Worm (Caenorhabditis elegans): Measurements from ENCODE around the gene R151.8.

ce11 chrIII:7198838-7199237 lies 30.7 kb downstream of the R151.8 start, which contains the start of gene pfd-5:
- TF ChIP-seq him-1 (tag; optimal IDR thresholded peaks at IDR 0.05) (no peak), W03F9.2 (tag; optimal IDR thresholded peaks at IDR 0.05) (peak; percentile 56)
